Fruit fly (Drosophila melanogaster): ENCODE data around the gene unc-13.

- TF ChIP-seq Blimp-1 (GFP tag; optimal IDR thresholded peaks at IDR 0.05) = no peak
- no peak for TF ChIP-seq Sox102F (GFP tag; optimal IDR thresholded peaks at IDR 0.05)
- TF ChIP-seq Sox15 (GFP tag; optimal IDR thresholded peaks at IDR 0.05) = no peak
- TF ChIP-seq CG16779 (tag; optimal IDR thresholded peaks at IDR 0.05) = no peak
- TF ChIP-seq Ets21C (GFP tag; optimal IDR thresholded peaks at IDR 0.05) = no peak
- TF ChIP-seq CG10669 (GFP tag; optimal IDR thresholded peaks at IDR 0.05) = no peak
- TF ChIP-seq CG34406 (GFP tag; optimal IDR thresholded peaks at IDR 0.05) = no peak
- TF ChIP-seq Smox (GFP tag; optimal IDR thresholded peaks at IDR 0.05) = no peak
- no peak for TF ChIP-seq CG6854 (GFP tag; optimal IDR thresholded peaks at IDR 0.05)
- TF ChIP-seq CG1621 (tag; optimal IDR thresholded peaks at IDR 0.05) = no peak
- peak in 1 of 2 experiments; percentile 13 for TF ChIP-seq ss (GFP tag; optimal IDR thresholded peaks at IDR 0.05)
These were observed 47.2 kb upstream of the unc-13 start for dm6 chr4:959110-959920.

All from whole organism, prepupa.